Worm (Caenorhabditis elegans) whole organism, L2 larva: ENCODE data around the gene decr-1.2.

Source experiments
- R02D3.7 ChIP-seq: fragments of 150-350 bp; optimal IDR thresholded peaks from 2 replicates; lab custom pipeline; 2014; ENCODE audit warnings: missing biosample characterization, missing genetic modification characterization
- aly-2 ChIP-seq: fragments of 150-350 bp; optimal IDR thresholded peaks from 2 replicates; lab custom pipeline; 2014; ENCODE audit warnings: missing biosample characterization, missing genetic modification characterization
- ama-1 ChIP-seq: fragments of 150-350 bp; optimal IDR thresholded peaks from 2 replicates; lab custom pipeline; 2018; ENCODE audit warnings: inconsistent platforms
- blmp-1 ChIP-seq: sonication (generic microtip); optimal IDR thresholded peaks from 2 replicates; lab custom pipeline; 2017; ENCODE audit warnings: missing genetic modification characterization, mild to moderate bottlenecking, missing compliant biosample characterization, antibody characterized with exemption, moderate library complexity; ENCODE audit not compliant: insufficient read depth
- elt-1 ChIP-seq: fragments of 150-350 bp; optimal IDR thresholded peaks from 2 replicates; lab custom pipeline; 2014; ENCODE audit warnings: missing biosample characterization, missing genetic modification characterization
- fos-1 ChIP-seq: fragments of 150-350 bp; optimal IDR thresholded peaks from 2 replicates; lab custom pipeline; 2014; ENCODE audit warnings: missing biosample characterization, missing genetic modification characterization
- lin-39 ChIP-seq: fragments of 150-350 bp; optimal IDR thresholded peaks from 2 replicates; lab custom pipeline; 2014; ENCODE audit warnings: missing biosample characterization, missing genetic modification reagents, missing genetic modification characterization
- lsy-2 ChIP-seq, 2 experiments: fragments of 150-350 bp in 1 of 2; sonication (generic microtip) in 1 of 2; optimal IDR thresholded peaks; 2 replicates each; lab custom pipeline; 2014 to 2017; ENCODE audit warnings: missing biosample characterization in 2 of 2, missing genetic modification characterization in 2 of 2
- mdl-1 ChIP-seq, 2 experiments: fragments of 150-350 bp in 1 of 2; sonication (generic microtip) in 1 of 2; optimal IDR thresholded peaks; 2 replicates each; lab custom pipeline; 2017; ENCODE audit warnings: missing biosample characterization in 2 of 2, missing genetic modification characterization in 2 of 2
- nhr-11 ChIP-seq: fragments of 150-350 bp; optimal IDR thresholded peaks from 2 replicates; lab custom pipeline; 2014; ENCODE audit warnings: missing biosample characterization, missing genetic modification characterization
- nhr-23 ChIP-seq: fragments of 150-350 bp; optimal IDR thresholded peaks from 2 replicates; lab custom pipeline; 2014; ENCODE audit warnings: missing biosample characterization, missing genetic modification reagents, missing genetic modification characterization
- ztf-11 ChIP-seq: sonication (generic microtip); optimal IDR thresholded peaks from 2 replicates; lab custom pipeline; 2017; ENCODE audit warnings: missing biosample characterization, missing genetic modification characterization

DNA sequence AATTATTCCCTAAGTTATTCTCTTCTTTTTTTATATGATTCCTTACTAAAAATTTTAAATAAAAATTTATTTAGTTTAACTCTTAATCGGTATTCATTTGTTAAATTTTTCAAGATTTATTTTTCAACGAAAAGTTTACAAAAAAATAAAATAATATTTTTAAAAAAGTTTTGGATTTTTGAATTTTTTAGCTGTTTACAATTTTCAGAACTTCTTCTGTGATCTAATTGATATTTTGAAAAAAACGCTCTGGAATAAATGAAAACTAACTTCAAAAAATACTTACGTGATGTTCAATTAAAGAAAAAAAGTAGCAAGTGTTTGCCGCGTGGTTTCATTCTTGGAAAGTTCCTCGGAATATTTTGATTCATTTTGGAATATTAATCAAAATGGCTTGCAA lies at the start of gene decr-1.2:
- no peak for TF ChIP-seq fos-1 (tag; lab: Kevin White, UChicago)
- TF ChIP-seq blmp-1 (tag; lab: Kevin White, UChicago): no peak
- TF ChIP-seq ztf-11: no peak
- TF ChIP-seq lsy-2 (tag; optimal IDR thresholded peaks at IDR 0.05; lab: Kevin White, UChicago): no peak
- no peak for TF ChIP-seq R02D3.7 (tag; lab: Kevin White, UChicago)
- no peak for TF ChIP-seq nhr-23
- no peak for TF ChIP-seq ama-1 (lab: Kevin White, UChicago)
- TF ChIP-seq aly-2: no peak
- TF ChIP-seq nhr-11: no peak
- TF ChIP-seq mdl-1 (tag; optimal IDR thresholded peaks at IDR 0.05; lab: Kevin White, UChicago): no peak
- TF ChIP-seq lin-39: no peak
- no peak for TF ChIP-seq elt-1 (tag; lab: Kevin White, UChicago)
